Fruit fly (Drosophila melanogaster): ENCODE measurements around the gene Abcd1.

DNA sequence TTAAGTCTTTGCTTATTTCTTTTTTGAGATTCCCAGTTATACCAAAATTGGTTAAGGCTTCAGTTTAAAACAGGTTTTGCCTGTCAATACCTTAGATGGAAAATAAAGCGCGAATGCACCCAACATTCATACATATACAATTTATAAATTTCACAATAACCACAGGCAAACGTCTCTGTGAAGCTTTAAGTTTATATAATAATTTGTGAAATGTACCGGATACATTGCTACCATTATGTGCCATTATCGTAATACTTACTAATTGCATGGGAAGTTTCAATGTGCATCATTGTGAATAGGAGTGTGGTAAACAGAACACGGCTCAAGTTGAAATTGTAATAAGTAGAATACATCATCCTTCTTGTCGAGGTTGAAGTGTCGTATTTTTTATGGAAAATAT, 19.1 kb downstream of the Abcd1 start:
- TF ChIP-seq br (GFP tag; optimal IDR thresholded peaks at IDR 0.05), result no peak
- TF ChIP-seq Mio (GFP tag; optimal IDR thresholded peaks at IDR 0.05), result no peak
- TF ChIP-seq psq (GFP tag; optimal IDR thresholded peaks at IDR 0.05), result no peak
- TF ChIP-seq Hnf4 (GFP tag; optimal IDR thresholded peaks at IDR 0.05), result no peak
- no peak for TF ChIP-seq tai (GFP tag; optimal IDR thresholded peaks at IDR 0.05)
- no peak for TF ChIP-seq Dfd (GFP tag; optimal IDR thresholded peaks at IDR 0.05)
- no peak for TF ChIP-seq lola (GFP tag; optimal IDR thresholded peaks at IDR 0.05)
- no peak for TF ChIP-seq Rel (GFP tag; optimal IDR thresholded peaks at IDR 0.05)
- no peak for TF ChIP-seq Rel (tag; optimal IDR thresholded peaks at IDR 0.05)
- no peak for TF ChIP-seq dmrt93B (GFP tag; optimal IDR thresholded peaks at IDR 0.05)

Measured in whole organism, wandering third instar larva.